Worm (Caenorhabditis elegans) whole organism, L1 larva: ENCODE measurements around the gene rmd-1.

Experiments used
- Y116A8C.19 ChIP-seq: sonication (generic microtip); optimal IDR thresholded peaks from 2 replicates; lab custom pipeline; 2016; ENCODE audit warnings: missing compliant biosample characterization, missing genetic modification characterization, borderline replicate concordance
- ama-1 ChIP-seq: fragments of 150-350 bp; optimal IDR thresholded peaks from 2 replicates; lab custom pipeline; 2014
- ces-1 ChIP-seq: fragments of 150-350 bp; optimal IDR thresholded peaks from 2 replicates; lab custom pipeline; 2014; ENCODE audit warnings: missing biosample characterization, missing genetic modification reagents, missing genetic modification characterization
- egl-27 ChIP-seq, 2 experiments: fragments of 150-350 bp in 1 of 2; sonication (generic microtip); optimal IDR thresholded peaks; 3 replicates each; lab custom pipeline; 2017 to 2018; ENCODE audit warnings: missing biosample characterization in 2 of 2, missing genetic modification characterization in 2 of 2, missing genetic modification reagents in 2 of 2
- lin-13 ChIP-seq: fragments of 150-350 bp; optimal IDR thresholded peaks from 2 replicates; lab custom pipeline; 2014; ENCODE audit warnings: missing biosample characterization, missing genetic modification reagents, missing genetic modification characterization
- nhr-12 ChIP-seq: sonication (generic microtip); optimal IDR thresholded peaks from 2 replicates; lab custom pipeline; 2017; ENCODE audit warnings: missing biosample characterization, missing genetic modification characterization
- nhr-77 ChIP-seq: fragments of 150-350 bp; optimal IDR thresholded peaks from 2 replicates; lab custom pipeline; 2014; ENCODE audit warnings: missing biosample characterization, missing genetic modification characterization
- nhr-85 ChIP-seq: sonication (generic microtip); peaks from one replicate; lab custom pipeline; 2016; ENCODE audit warnings: missing genetic modification characterization, inconsistent platforms, missing compliant biosample characterization
- sox-4 ChIP-seq: sonication (generic microtip); optimal IDR thresholded peaks from 2 replicates; lab custom pipeline; 2016; ENCODE audit warnings: missing genetic modification characterization, missing compliant biosample characterization
- tbx-2 ChIP-seq: sonication (generic microtip); optimal IDR thresholded peaks from 2 replicates; lab custom pipeline; 2016; ENCODE audit warnings: missing genetic modification characterization, missing compliant biosample characterization
- zip-4 ChIP-seq: fragments of 200-800 bp; sonication (Bioruptor generic); optimal IDR thresholded peaks from 2 replicates; lab custom pipeline; 2018; ENCODE audit warnings: mild to moderate bottlenecking, missing genetic modification characterization, moderate library complexity, missing compliant biosample characterization

DNA sequence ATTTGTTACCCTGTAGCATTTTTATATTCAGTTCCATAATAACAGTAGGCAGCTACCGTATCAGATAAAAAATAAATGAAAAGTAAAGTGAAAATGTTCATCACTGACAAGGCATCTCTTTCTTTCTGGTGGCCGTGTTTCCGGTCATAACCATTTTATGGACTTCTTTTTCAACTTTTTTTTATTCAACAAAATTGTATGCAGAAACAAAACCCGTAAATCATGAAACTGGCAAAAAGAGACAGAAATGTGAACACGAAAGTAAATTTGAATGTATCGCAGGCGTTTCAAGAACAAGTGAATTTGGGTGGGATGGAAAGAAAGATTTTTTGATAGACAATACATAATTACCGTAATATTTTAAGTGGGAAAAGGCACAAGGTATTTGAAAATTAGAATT is 33.8 kb upstream of the rmd-1 start, which contains the start of gene clec-162:
- TF ChIP-seq ama-1 (no peak), tbx-2 (no peak), nhr-77 (tag; lab: Kevin White, UChicago) (no peak), Y116A8C.19 (tag; lab: Kevin White, UChicago) (no peak), ces-1 (no peak), nhr-12 (tag; lab: Kevin White, UChicago) (no peak), sox-4 (no peak), egl-27 (tag; optimal IDR thresholded peaks at IDR 0.05; lab: Kevin White, UChicago) (no peak), zip-4 (GFP tag; lab: Kevin White, UChicago) (no peak), nhr-85 (tag; lab: Kevin White, UChicago) (no peak), lin-13 (GFP tag; lab: Kevin White, UChicago) (no peak)
